Fruit fly (Drosophila melanogaster) whole organism, wandering third instar larva: Measurements from ENCODE around the gene CG14803.

Source experiments
- Abd-B ChIP-seq: fragments of >200 bp; optimal IDR thresholded peaks from 2 replicates; lab custom pipeline; 2017; ENCODE audit warnings: missing biosample characterization, missing genetic modification characterization
- CG9705 ChIP-seq: fragments of 200-800 bp; sonication (Bioruptor generic); optimal IDR thresholded peaks from 2 replicates; lab custom pipeline; 2018; ENCODE audit warnings: missing biosample characterization, mild to moderate bottlenecking, missing genetic modification characterization
- CrebA ChIP-seq: fragments of 200-800 bp; sonication (Bioruptor generic); optimal IDR thresholded peaks from 2 replicates; lab custom pipeline; 2016; ENCODE audit warnings: missing biosample characterization, mild to moderate bottlenecking, missing genetic modification characterization, borderline replicate concordance
- Dif ChIP-seq: fragments of 200-275, 200-300 bp; sonication (Bioruptor generic); optimal IDR thresholded peaks from 2 replicates; lab custom pipeline; 2018; ENCODE audit warnings: missing biosample characterization, missing genetic modification characterization; ENCODE audit not compliant: partially characterized antibody
- GATAd ChIP-seq: sonication (Bioruptor generic); optimal IDR thresholded peaks from 2 replicates; lab custom pipeline; 2016; ENCODE audit warnings: missing biosample characterization, missing genetic modification characterization
- HLH106 ChIP-seq: fragments of 200-800 bp; optimal IDR thresholded peaks from 3 replicates; lab custom pipeline; 2019; ENCODE audit warnings: missing biosample characterization, mild to moderate bottlenecking, missing genetic modification characterization, moderate library complexity
- Hnf4 ChIP-seq: fragments of 200-800 bp; sonication (Bioruptor generic); optimal IDR thresholded peaks from 2 replicates; lab custom pipeline; 2016; ENCODE audit warnings: missing biosample characterization, mild to moderate bottlenecking, missing genetic modification characterization
- Hr78 ChIP-seq: fragments of >200 bp; optimal IDR thresholded peaks from 2 replicates; lab custom pipeline; 2017; ENCODE audit warnings: missing biosample characterization, missing genetic modification characterization
- Hr83 ChIP-seq: fragments of 200-300 bp; sonication (Bioruptor generic); optimal IDR thresholded peaks from 2 replicates; lab custom pipeline; 2016; ENCODE audit warnings: missing biosample characterization, mild to moderate bottlenecking, missing genetic modification characterization, moderate library complexity; ENCODE audit not compliant: poor library complexity, severe bottlenecking
- Jra ChIP-seq: sonication (Bioruptor generic); optimal IDR thresholded peaks from 2 replicates; lab custom pipeline; 2016; ENCODE audit warnings: missing biosample characterization, missing genetic modification characterization
- Myc ChIP-seq: fragments of >200 bp; optimal IDR thresholded peaks from 2 replicates; lab custom pipeline; 2017
- N ChIP-seq: fragments of >200 bp; optimal IDR thresholded peaks from 2 replicates; lab custom pipeline; 2018; ENCODE audit warnings: missing biosample characterization, missing external identifiers, missing genetic modification characterization
- OdsH ChIP-seq: fragments of 200-800 bp; sonication (Bioruptor generic); optimal IDR thresholded peaks from 2 replicates; lab custom pipeline; 2016; ENCODE audit warnings: missing biosample characterization, mild to moderate bottlenecking, missing genetic modification characterization
- Rel ChIP-seq, 2 experiments: fragments of 200-800 bp; sonication (Bioruptor generic) in 1 of 2; optimal IDR thresholded peaks; 2 replicates in 1 of 2; 3 replicates in 1 of 2; lab custom pipeline; 2016 to 2019; ENCODE audit warnings: mild to moderate bottlenecking in 2 of 2, missing biosample characterization in 2 of 2, missing genetic modification characterization in 2 of 2, moderate library complexity in 1 of 2
- Sp1 ChIP-seq: fragments of 200-800 bp; sonication (Bioruptor generic); optimal IDR thresholded peaks from 3 replicates; lab custom pipeline; 2019; ENCODE audit warnings: missing biosample characterization, mild to moderate bottlenecking, missing genetic modification characterization, moderate library complexity
- Vsx2 ChIP-seq: fragments of 200-300, 225-300 bp; sonication (Bioruptor generic); optimal IDR thresholded peaks from 2 replicates; lab custom pipeline; 2018; ENCODE audit warnings: missing biosample characterization, missing genetic modification characterization; ENCODE audit not compliant: partially characterized antibody
- br ChIP-seq: fragments of 200-800 bp; sonication (Bioruptor generic); optimal IDR thresholded peaks from 2 replicates; lab custom pipeline; 2016; ENCODE audit warnings: missing biosample characterization, missing genetic modification characterization
- brk ChIP-seq: fragments of 200-800 bp; sonication (Bioruptor generic); optimal IDR thresholded peaks from 2 replicates; lab custom pipeline; 2016; ENCODE audit warnings: missing biosample characterization, mild to moderate bottlenecking, missing genetic modification characterization
- dsf ChIP-seq: sonication (Bioruptor generic); optimal IDR thresholded peaks from 2 replicates; lab custom pipeline; 2016; ENCODE audit warnings: missing biosample characterization, missing genetic modification characterization, borderline replicate concordance
- ey ChIP-seq: fragments of 200-800 bp; sonication (Bioruptor generic); optimal IDR thresholded peaks from 2 replicates; lab custom pipeline; 2016; ENCODE audit warnings: missing biosample characterization, missing genetic modification characterization
- fru ChIP-seq: fragments of 200-800 bp; sonication (Bioruptor generic); optimal IDR thresholded peaks from 3 replicates; lab custom pipeline; 2016; ENCODE audit warnings: missing biosample characterization, mild to moderate bottlenecking, missing genetic modification characterization
- h ChIP-seq: fragments of 200-800 bp; sonication (Bioruptor generic); optimal IDR thresholded peaks from 3 replicates; lab custom pipeline; 2016; ENCODE audit warnings: missing biosample characterization, mild to moderate bottlenecking, missing genetic modification characterization
- pan ChIP-seq: fragments of >200 bp; optimal IDR thresholded peaks from 2 replicates; lab custom pipeline; 2017
- psq ChIP-seq: fragments of 200-800 bp; sonication (Bioruptor generic); optimal IDR thresholded peaks from 3 replicates; lab custom pipeline; 2017; ENCODE audit warnings: missing biosample characterization, mild to moderate bottlenecking, missing genetic modification characterization, moderate library complexity
- rgr ChIP-seq: fragments of 200-800 bp; sonication (Bioruptor generic); optimal IDR thresholded peaks from 3 replicates; lab custom pipeline; 2016; ENCODE audit warnings: missing biosample characterization, mild to moderate bottlenecking, missing genetic modification characterization
- sage ChIP-seq: fragments of 200-800 bp; sonication (Bioruptor generic); optimal IDR thresholded peaks from 2 replicates; lab custom pipeline; 2016; ENCODE audit warnings: missing biosample characterization, mild to moderate bottlenecking, missing genetic modification characterization
- usp ChIP-seq: fragments of >200 bp; optimal IDR thresholded peaks from 2 replicates; lab custom pipeline; 2017; ENCODE audit warnings: missing biosample characterization, missing genetic modification characterization
- woc ChIP-seq: sonication (Bioruptor generic); optimal IDR thresholded peaks from 2 replicates; lab custom pipeline; 2016; ENCODE audit warnings: missing biosample characterization, mild to moderate bottlenecking, missing genetic modification characterization

The CG14803 gene

dm6 chrX:1868586-1869111 is at the start of gene CG14803, which contains the start of gene Pex5:
TSS of gene CG14803 (plus strand) at chrX:1868870.
TSS of gene Pex5 (minus strand) at chrX:1869061.
- no peak for TF ChIP-seq Hr78 (GFP tag; lab: Kevin White, UChicago)
- peak; percentile 16 for TF ChIP-seq psq
- no peak for TF ChIP-seq usp (GFP tag; lab: Kevin White, UChicago)
- no peak for TF ChIP-seq Hnf4
- no peak for TF ChIP-seq N
- no peak for TF ChIP-seq fru (GFP tag; lab: Kevin White, UChicago)
- TF ChIP-seq dsf (GFP tag; lab: Kevin White, UChicago) = no peak
- TF ChIP-seq h = no peak
- TF ChIP-seq Hr83 (GFP tag; lab: Kevin White, UChicago) = no peak
- peak; percentile 23 for TF ChIP-seq Sp1 (GFP tag; lab: Kevin White, UChicago)
- no peak for TF ChIP-seq Rel (GFP tag; optimal IDR thresholded peaks at IDR 0.05; lab: Kevin White, UChicago)
- TF ChIP-seq Rel (tag; optimal IDR thresholded peaks at IDR 0.05; lab: Kevin White, UChicago) = peak; percentile 37
- no peak for TF ChIP-seq Myc

dm6 chrX:1819026-1819425 is 49.6 kb upstream of the CG14803 start:
- no peak for TF ChIP-seq CG9705 (GFP tag; lab: Kevin White, UChicago)
- no peak for TF ChIP-seq usp (GFP tag; lab: Kevin White, UChicago)
- no peak for TF ChIP-seq Jra (GFP tag; lab: Kevin White, UChicago)
- no peak for TF ChIP-seq HLH106 (tag; lab: Kevin White, UChicago)
- TF ChIP-seq fru (GFP tag; lab: Kevin White, UChicago) = no peak
- no peak for TF ChIP-seq GATAd (GFP tag; lab: Kevin White, UChicago)
- no peak for TF ChIP-seq ey (GFP tag; lab: Kevin White, UChicago)
- no peak for TF ChIP-seq N
- TF ChIP-seq pan = no peak
- TF ChIP-seq, all 38 proteins: peak for 0

- TF ChIP-seq Sp1 (GFP tag; lab: Kevin White, UChicago) = no peak
- TF ChIP-seq ey (GFP tag; lab: Kevin White, UChicago) = no peak
- TF ChIP-seq brk (GFP tag; lab: Kevin White, UChicago) = no peak
- no peak for TF ChIP-seq br
- TF ChIP-seq, all 38 proteins: peak for 0
These were observed 48.4 kb upstream of the CG14803 start, which contains the start of gene CG14810 for dm6 chrX:1820241-1820640. TSS of gene CG14810 (minus strand) at chrX:1820341.

dm6 chrX:1821039-1821438 is 47.6 kb upstream of the CG14803 start:
- TF ChIP-seq Dif (GFP tag; lab: Kevin White, UChicago) = no peak
- TF ChIP-seq CrebA (GFP tag; lab: Kevin White, UChicago) = no peak
- TF ChIP-seq dsf (GFP tag; lab: Kevin White, UChicago) = no peak
- no peak for TF ChIP-seq sage
- no peak for TF ChIP-seq rgr (GFP tag; lab: Kevin White, UChicago)
- no peak for TF ChIP-seq Myc
- no peak for TF ChIP-seq usp (GFP tag; lab: Kevin White, UChicago)
- no peak for TF ChIP-seq woc

dm6 chrX:1822281-1822680 is 46.4 kb upstream of the CG14803 start, which contains the start of gene CG14811:
TSS of gene CG14811 (minus strand) at chrX:1822381.
- TF ChIP-seq OdsH (GFP tag; lab: Kevin White, UChicago) (no peak), Abd-B (GFP tag; lab: Kevin White, UChicago) (no peak), Vsx2 (GFP tag; lab: Kevin White, UChicago) (no peak), GATAd (GFP tag; lab: Kevin White, UChicago) (no peak), HLH106 (tag; lab: Kevin White, UChicago) (no peak), brk (GFP tag; lab: Kevin White, UChicago) (no peak), Jra (GFP tag; lab: Kevin White, UChicago) (no peak), Myc (no peak), N (no peak), dsf (GFP tag; lab: Kevin White, UChicago) (no peak)
- TF ChIP-seq, all 38 proteins: peak for 0
